Worm (Caenorhabditis elegans): ENCODE data around the gene hum-8.

The hum-8 gene

DNA sequence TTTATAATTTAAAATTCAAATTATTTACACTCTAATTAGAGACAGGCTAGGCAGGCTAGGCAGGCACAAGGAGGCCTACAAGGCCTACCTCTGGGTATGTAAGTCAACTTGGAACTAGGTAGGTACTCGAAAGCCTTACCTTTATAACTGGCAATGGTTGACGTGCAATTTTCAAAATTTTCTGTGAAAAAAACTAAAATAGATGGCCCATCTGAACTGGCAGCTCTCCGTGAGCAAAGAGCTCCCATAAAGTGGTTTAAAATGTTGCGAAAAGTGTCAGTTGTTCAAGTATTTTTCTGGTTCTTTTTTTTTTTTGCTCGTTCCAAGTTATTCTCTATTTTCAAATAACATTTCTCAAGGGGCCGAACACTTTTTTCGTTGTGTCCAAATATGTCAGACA lies 43.6 kb upstream of the hum-8 start:
- TF ChIP-seq hlh-30 (tag; optimal IDR thresholded peaks at IDR 0.05; ENCODE audit: insufficient read depth) (no peak), aha-1 (tag) (peak; percentile 70), hif-1 (tag; optimal IDR thresholded peaks at IDR 0.05) (peak in 1 of 2 experiments; percentile 89), php-3 (GFP tag; IDR thresholded peaks at IDR 0.05) (no peak)

DNA sequence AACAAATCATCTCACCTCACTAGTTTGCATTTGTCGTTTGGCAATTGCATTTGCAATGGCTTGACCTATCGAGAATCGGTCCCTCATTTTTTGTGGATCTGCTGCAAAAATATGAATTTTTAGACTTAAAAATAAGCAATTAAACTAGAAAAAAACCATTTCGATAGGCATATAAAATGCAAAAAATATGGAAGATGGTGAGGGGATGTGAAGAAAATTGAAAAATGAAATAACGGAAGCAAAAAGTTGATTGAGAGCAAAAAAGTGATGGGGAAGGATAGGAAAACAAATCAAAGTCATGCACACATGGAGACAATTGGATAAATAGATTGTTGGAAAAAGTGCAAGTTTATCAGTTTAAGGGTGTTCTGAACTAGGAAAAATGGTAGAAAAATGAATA lies 40.7 kb upstream of the hum-8 start, which contains the start of gene npr-37:
Gene npr-37 (minus strand): TSS at position 101 of the 400 bp plus-strand sequence.
- no peak for TF ChIP-seq daf-19 (GFP tag; conservative IDR thresholded peaks at IDR 0.05)
- no peak for TF ChIP-seq spr-1 (tag; optimal IDR thresholded peaks at IDR 0.05)
- TF ChIP-seq aha-1 (tag) = peak; percentile 15

- no peak for TF ChIP-seq zag-1 (tag; optimal IDR thresholded peaks at IDR 0.05)
- TF ChIP-seq F26F4.8 (GFP tag; conservative IDR thresholded peaks at IDR 0.05) = 0 out of 2 replicates have a peak, but pooled peaks have one; percentile 41
Measured at ce11 chrIV:468307-468706, 28.0 kb upstream of the hum-8 start.

DNA sequence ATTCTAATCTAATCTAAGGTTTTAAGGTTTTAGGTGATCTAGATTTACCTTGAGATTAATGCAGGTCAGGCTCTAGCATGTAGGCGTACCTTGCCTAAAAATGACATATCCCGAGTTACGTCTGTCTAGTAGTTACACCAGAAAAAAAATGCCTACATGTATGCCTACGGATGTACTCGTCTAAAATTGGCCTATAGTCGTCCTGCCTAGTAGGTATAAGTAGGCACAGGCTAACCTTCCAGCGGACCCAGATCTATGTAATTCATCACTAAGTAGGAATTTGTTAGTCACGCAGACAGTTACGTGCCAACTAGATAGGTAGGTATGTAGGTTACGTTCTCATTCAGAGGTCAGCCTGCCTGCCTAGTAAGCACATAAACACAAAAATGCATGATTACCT lies 26.9 kb upstream of the hum-8 start:
- TF ChIP-seq unc-62 (GFP tag; optimal IDR thresholded peaks at IDR 0.05 in 1 of 2) (peak in 1 of 2 experiments; percentile 91), unc-62 (tag; optimal IDR thresholded peaks at IDR 0.05) (no peak), F10B5.3 (tag; optimal IDR thresholded peaks at IDR 0.05) (no peak)

- TF ChIP-seq unc-62 (GFP tag; optimal IDR thresholded peaks at IDR 0.05 in 1 of 2) (peak in 1 of 2 experiments; percentile 97), unc-62 (tag; optimal IDR thresholded peaks at IDR 0.05) (no peak), arid-1 (GFP tag; conservative IDR thresholded peaks at IDR 0.05) (no peak)
Measured at ce11 chrIV:466569-466968, 26.2 kb upstream of the hum-8 start.

DNA sequence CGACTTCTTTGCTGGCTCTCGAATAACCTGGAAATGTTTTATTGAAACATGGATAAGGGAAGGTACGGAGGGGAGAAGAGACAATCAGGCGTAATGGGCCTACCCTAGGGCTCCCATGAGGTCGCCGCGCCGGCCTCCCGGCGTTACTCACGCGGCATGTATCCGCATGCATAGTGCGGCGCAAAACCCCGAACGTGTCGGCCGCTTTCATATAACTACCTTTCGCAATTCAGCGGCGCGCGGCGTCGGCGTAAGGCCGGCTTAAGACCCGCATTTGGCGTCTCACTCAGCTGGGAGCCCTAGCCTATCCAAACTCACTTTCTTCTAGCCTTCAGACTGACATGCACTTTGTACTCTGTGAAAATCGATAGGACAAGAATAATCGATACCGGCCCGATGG lies 21.7 kb upstream of the hum-8 start:
- TF ChIP-seq spr-3 (GFP tag; optimal IDR thresholded peaks at IDR 0.05) (no peak), ceh-44 (GFP tag; IDR thresholded peaks at IDR 0.05) (no peak), zip-2 (tag; optimal IDR thresholded peaks at IDR 0.05) (no peak), nhr-48 (tag; optimal IDR thresholded peaks at IDR 0.05) (no peak), set-16 (GFP tag; IDR thresholded peaks at IDR 0.05) (peak; percentile 80), unc-62 (GFP tag; optimal IDR thresholded peaks at IDR 0.05 in 1 of 2) (no peak), unc-62 (tag; optimal IDR thresholded peaks at IDR 0.05) (no peak), lin-15B (tag; optimal IDR thresholded peaks at IDR 0.05) (no peak), duxl-1 (tag; optimal IDR thresholded peaks at IDR 0.05; ENCODE audit: poor library complexity) (no peak), ZK337.2 (GFP tag; IDR thresholded peaks at IDR 0.05) (no peak), saeg-2 (GFP tag; IDR thresholded peaks at IDR 0.05) (0 out of 2 replicates have a peak, but pooled peaks have one; percentile 55), F26F4.8 (GFP tag; conservative IDR thresholded peaks at IDR 0.05) (no peak), rbr-2 (tag; optimal IDR thresholded peaks at IDR 0.05) (no peak)

DNA sequence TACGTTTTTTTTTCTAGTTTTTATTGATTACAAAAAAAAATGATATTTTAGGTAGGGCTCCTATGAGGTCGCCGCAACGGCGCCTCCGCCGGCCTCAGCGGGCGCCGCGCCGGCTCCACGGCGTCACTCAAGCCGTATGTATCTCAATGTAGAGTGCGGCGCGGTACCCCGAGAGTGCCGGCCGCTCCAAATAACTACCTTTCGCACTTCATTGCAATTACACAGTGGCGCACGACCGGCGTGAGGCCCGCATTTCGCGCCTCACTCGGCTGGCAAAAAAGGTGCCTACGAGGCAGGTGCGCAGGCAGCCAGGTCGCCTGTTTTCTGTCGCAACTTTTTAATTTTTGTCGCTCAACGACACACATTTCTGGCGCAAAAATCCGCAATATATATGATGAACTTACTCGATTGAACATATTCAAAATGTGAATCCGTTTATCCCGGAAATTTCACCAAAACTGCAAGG lies 20.3 kb upstream of the hum-8 start, which contains the start of gene M04G7.2:
Gene M04G7.2 (minus strand): TSS at position 416 of the 466 bp plus-strand sequence.
- 0 out of 2 replicates have a peak, but pooled peaks have one; percentile 24 for TF ChIP-seq Y105C5A.15 (GFP tag; IDR thresholded peaks at IDR 0.05)
- peak; percentile 91 for TF ChIP-seq set-16 (GFP tag; IDR thresholded peaks at IDR 0.05)
- TF ChIP-seq hmg-1.1 (GFP tag; IDR thresholded peaks at IDR 0.05) = 0 out of 2 replicates have a peak, but pooled peaks have one; percentile 12
- TF ChIP-seq dmd-9 (GFP tag; IDR thresholded peaks at IDR 0.05) = 0 out of 2 replicates have a peak, but pooled peaks have one; percentile 56
- 0 out of 2 replicates have a peak, but pooled peaks have one; percentile 13 for TF ChIP-seq Y48G9A.11 (GFP tag; IDR thresholded peaks at IDR 0.05)
- TF ChIP-seq nhr-6 (tag; optimal IDR thresholded peaks at IDR 0.05) = no peak
- TF ChIP-seq egl-43 (GFP tag; IDR thresholded peaks at IDR 0.05) = peak; percentile 73
- TF ChIP-seq ZK337.2 (GFP tag; IDR thresholded peaks at IDR 0.05) = no peak
- no peak for TF ChIP-seq nhr-11 (tag; optimal IDR thresholded peaks at IDR 0.05)
- TF ChIP-seq hif-1 (tag; optimal IDR thresholded peaks at IDR 0.05) = peak in 1 of 2 experiments; percentile 26
- TF ChIP-seq daf-8 (GFP tag; IDR thresholded peaks at IDR 0.05) = peak; percentile 17; the same call in 1 of the 2 replicates
